Fruit fly (Drosophila melanogaster): ENCODE measurements around the gene mus304.
A peak's percentile ranks its signal among the peaks of the same experiment; 100 is the strongest.

The mus304 gene

dm6 chr3L:18062959-18063510 lies 46.6 kb upstream of the mus304 start (continued):
- TF ChIP-seq pdm3 (GFP tag; optimal IDR thresholded peaks at IDR 0.05) (peak; percentile 71), CG4318 (GFP tag; optimal IDR thresholded peaks at IDR 0.05) (peak; percentile 63), CG1621 (tag; optimal IDR thresholded peaks at IDR 0.05) (peak; percentile 82), salr (GFP tag; optimal IDR thresholded peaks at IDR 0.05) (peak; percentile 56 to 88), dsx (GFP tag; optimal IDR thresholded peaks at IDR 0.05; ENCODE audit: poor library complexity, severe bottlenecking) (peak; percentile 85), acj6 (GFP tag; optimal IDR thresholded peaks at IDR 0.05) (peak; percentile 56), CG31627 (GFP tag; optimal IDR thresholded peaks at IDR 0.05) (peak; percentile 13), lz (GFP tag; optimal IDR thresholded peaks at IDR 0.05) (no peak), eg (GFP tag; IDR thresholded peaks at IDR 0.05) (peak; percentile 82), svp (GFP tag) (peak; percentile 98), fd59A (GFP tag; optimal IDR thresholded peaks at IDR 0.05) (peak; percentile 72), Eip78C (GFP tag) (peak; percentile 90), Eip75B (GFP tag; optimal IDR thresholded peaks at IDR 0.05) (peak; percentile 75), dac (GFP tag; optimal IDR thresholded peaks at IDR 0.05) (peak; percentile 48), Sox15 (GFP tag; optimal IDR thresholded peaks at IDR 0.05) (peak; percentile 18), CG16779 (tag; optimal IDR thresholded peaks at IDR 0.05) (peak; percentile 57), CG6808 (GFP tag; optimal IDR thresholded peaks at IDR 0.05) (peak; percentile 73)

- TF ChIP-seq spab (GFP tag; optimal IDR thresholded peaks at IDR 0.05) (peak; percentile 67), acj6 (GFP tag; optimal IDR thresholded peaks at IDR 0.05) (peak; percentile 74), CG11294 (GFP tag; IDR thresholded peaks at IDR 0.05) (no peak), lz (GFP tag; optimal IDR thresholded peaks at IDR 0.05) (peak; percentile 76), CG3032 (tag; optimal IDR thresholded peaks at IDR 0.05) (peak; percentile 70), pdm3 (GFP tag; optimal IDR thresholded peaks at IDR 0.05) (peak; percentile 69), Hr38 (GFP tag; optimal IDR thresholded peaks at IDR 0.05) (no peak), CG6808 (GFP tag; optimal IDR thresholded peaks at IDR 0.05) (peak; percentile 65), fkh (GFP tag; optimal IDR thresholded peaks at IDR 0.05) (no peak), Sox102F (GFP tag; optimal IDR thresholded peaks at IDR 0.05) (peak; percentile 55), CG6854 (GFP tag; optimal IDR thresholded peaks at IDR 0.05) (no peak), topi (GFP tag; optimal IDR thresholded peaks at IDR 0.05) (peak; percentile 70), cyc (GFP tag; optimal IDR thresholded peaks at IDR 0.05) (peak; percentile 45), fd59A (GFP tag; optimal IDR thresholded peaks at IDR 0.05) (peak; percentile 55), CG8632 (GFP tag; optimal IDR thresholded peaks at IDR 0.05) (peak; percentile 60), CG34406 (GFP tag; optimal IDR thresholded peaks at IDR 0.05) (peak; percentile 49), esn (GFP tag; optimal IDR thresholded peaks at IDR 0.05) (peak; percentile 82), fd85E (GFP tag; optimal IDR thresholded peaks at IDR 0.05) (no peak), Eip93F (GFP tag; optimal IDR thresholded peaks at IDR 0.05) (no peak), Hr39 (GFP tag; optimal IDR thresholded peaks at IDR 0.05) (peak; percentile 62), CG1621 (tag; optimal IDR thresholded peaks at IDR 0.05) (no peak), Eip78C (GFP tag) (peak; percentile 90), Ets96B (tag; optimal IDR thresholded peaks at IDR 0.05) (peak; percentile 62), dsx (GFP tag; optimal IDR thresholded peaks at IDR 0.05; ENCODE audit: poor library complexity, severe bottlenecking) (peak; percentile 18), vri (GFP tag; optimal IDR thresholded peaks at IDR 0.05) (peak; percentile 0), Lpt (GFP tag; optimal IDR thresholded peaks at IDR 0.05) (peak; percentile 44), CG6276 (GFP tag; optimal IDR thresholded peaks at IDR 0.05) (peak; percentile 18), CG4318 (GFP tag; optimal IDR thresholded peaks at IDR 0.05) (peak; percentile 26), CG6792 (GFP tag; optimal IDR thresholded peaks at IDR 0.05) (peak; percentile 64), Met (GFP tag; optimal IDR thresholded peaks at IDR 0.05) (peak; percentile 67), CG11902 (GFP tag; optimal IDR thresholded peaks at IDR 0.05) (peak; percentile 25), salr (GFP tag; optimal IDR thresholded peaks at IDR 0.05) (peak in 1 of 2 experiments; percentile 78), ss (GFP tag; optimal IDR thresholded peaks at IDR 0.05) (peak; percentile 4 to 33), eg (GFP tag; IDR thresholded peaks at IDR 0.05) (no peak; the same call in 2 of the 3 replicates), Smox (GFP tag; optimal IDR thresholded peaks at IDR 0.05) (peak; percentile 66), CG15336 (GFP tag; IDR thresholded peaks at IDR 0.05) (peak; percentile 48; the same call in 1 of the 2 replicates), CG31627 (GFP tag; optimal IDR thresholded peaks at IDR 0.05) (peak; percentile 69), net (GFP tag; optimal IDR thresholded peaks at IDR 0.05) (peak; percentile 63), Blimp-1 (GFP tag; optimal IDR thresholded peaks at IDR 0.05) (no peak), Eip75B (GFP tag; optimal IDR thresholded peaks at IDR 0.05) (peak; percentile 55), Sox15 (GFP tag; optimal IDR thresholded peaks at IDR 0.05) (peak; percentile 49), dac (GFP tag; optimal IDR thresholded peaks at IDR 0.05) (no peak)
These were observed 44.8 kb upstream of the mus304 start, which contains the start of gene Eip75B for dm6 chr3L:18064632-18065482. Eip75B (minus strand) TSS chr3L:18064696.
